Fruit fly (Drosophila melanogaster): Measurements from ENCODE around the gene CG7556.

DNA sequence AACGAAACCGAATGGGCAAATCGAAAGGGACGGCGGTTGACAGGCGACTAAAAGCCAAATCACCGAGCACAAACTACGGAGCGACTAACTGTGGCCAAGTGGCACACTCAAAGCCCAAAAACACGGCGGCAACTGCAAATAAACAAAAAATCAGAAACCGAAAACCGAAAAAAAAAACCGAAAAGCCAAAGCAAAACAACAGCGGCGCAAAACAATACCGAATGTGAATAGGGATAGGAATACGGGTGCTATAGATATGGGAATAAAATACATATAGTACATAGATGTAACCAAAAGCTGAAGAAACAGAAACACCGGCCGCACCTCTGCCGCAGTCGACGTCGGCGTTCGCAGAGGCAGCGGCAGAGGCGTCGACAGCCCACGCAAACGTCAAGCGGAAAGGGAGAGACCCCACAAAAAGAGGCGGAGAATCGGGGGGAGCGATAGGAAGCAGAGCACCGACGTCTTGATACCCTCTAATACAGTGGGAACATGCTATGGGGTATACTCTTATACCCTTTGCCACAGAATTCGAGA, 12.5 kb downstream of the CG7556 start, which contains the start of gene RhoGAP18B:
- no peak for TF ChIP-seq Dll (optimal IDR thresholded peaks at IDR 0.05)
- no peak for TF ChIP-seq usp (GFP tag; optimal IDR thresholded peaks at IDR 0.05)
- no peak for TF ChIP-seq pan (optimal IDR thresholded peaks at IDR 0.05)
- no peak for TF ChIP-seq psq (optimal IDR thresholded peaks at IDR 0.05)
- TF ChIP-seq EcR (GFP tag; optimal IDR thresholded peaks at IDR 0.05), result no peak
- no peak for TF ChIP-seq CG8478 (optimal IDR thresholded peaks at IDR 0.05)
